Worm (Caenorhabditis elegans): Measurements from ENCODE around the gene srab-2.
A peak's percentile ranks its signal among the peaks of the same experiment; 100 is the strongest.

DNA sequence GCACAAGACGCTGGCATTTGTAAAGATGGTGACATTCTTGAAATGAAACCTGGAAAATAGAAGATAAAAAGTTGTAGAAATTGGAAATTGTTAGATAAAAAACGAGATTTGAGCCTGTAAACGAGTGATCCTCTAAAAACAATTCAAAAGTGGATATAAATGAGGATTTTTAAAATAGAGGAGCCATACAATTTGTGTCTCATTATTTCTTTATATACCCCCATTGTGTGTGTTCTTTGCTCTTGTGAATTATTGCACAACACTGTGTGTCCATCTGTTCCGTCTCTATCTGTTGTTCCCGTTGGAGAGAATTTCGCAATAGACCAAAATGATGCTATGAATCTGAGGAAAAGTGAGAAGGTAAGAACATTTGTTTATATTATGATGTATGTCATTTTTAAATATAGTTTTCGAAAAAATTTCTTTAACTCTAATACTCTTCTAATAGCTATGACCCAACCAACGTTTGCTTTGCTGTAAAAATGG is 17.9 kb downstream of the srab-2 start, which contains the start of gene Y58A7A.5:
- TF ChIP-seq C34F6.9 (tag; optimal IDR thresholded peaks at IDR 0.05) (peak; percentile 25), mab-5 (tag; optimal IDR thresholded peaks at IDR 0.05) (no peak), unc-62 (GFP tag; optimal IDR thresholded peaks at IDR 0.05) (no peak)
